Worm (Caenorhabditis elegans) whole organism, L1 larva: Measurements from ENCODE around the gene fipr-28.

Source experiments
- C34B4.2 ChIP-seq: sonication (generic microtip); optimal IDR thresholded peaks from 2 replicates; lab custom pipeline; 2017; ENCODE audit warnings: mild to moderate bottlenecking, missing genetic modification characterization, missing compliant biosample characterization
- aha-1 ChIP-seq: fragments of 150-350 bp; optimal IDR thresholded peaks from 2 replicates; lab custom pipeline; 2014; ENCODE audit warnings: missing biosample characterization, missing genetic modification characterization
- ama-1 ChIP-seq: fragments of 150-350 bp; optimal IDR thresholded peaks from 2 replicates; lab custom pipeline; 2014
- ces-1 ChIP-seq: fragments of 150-350 bp; optimal IDR thresholded peaks from 2 replicates; lab custom pipeline; 2014; ENCODE audit warnings: missing biosample characterization, missing genetic modification reagents, missing genetic modification characterization
- hlh-17 ChIP-seq: fragments of 200-800 bp; sonication (Bioruptor generic); optimal IDR thresholded peaks from 2 replicates; lab custom pipeline; 2018; ENCODE audit warnings: missing genetic modification characterization, mild to moderate bottlenecking, missing compliant biosample characterization, moderate library complexity, borderline replicate concordance
- hlh-4 ChIP-seq: sonication (generic microtip); optimal IDR thresholded peaks from 2 replicates; lab custom pipeline; 2016; ENCODE audit warnings: mild to moderate bottlenecking, missing genetic modification characterization, missing compliant biosample characterization
- lir-3 ChIP-seq: sonication (generic microtip); optimal IDR thresholded peaks from 2 replicates; lab custom pipeline; 2016; ENCODE audit warnings: mild to moderate bottlenecking, missing genetic modification characterization, moderate library complexity, missing compliant biosample characterization; ENCODE audit not compliant: poor library complexity
- mdl-1 ChIP-seq, 2 experiments: fragments of 150-350 bp; optimal IDR thresholded peaks; 2 replicates each; lab custom pipeline; 2014 to 2017; ENCODE audit warnings: missing biosample characterization in 2 of 2, missing genetic modification characterization in 2 of 2, inconsistent platforms in 1 of 2
- pqm-1 ChIP-seq: sonication (generic microtip); optimal IDR thresholded peaks from 3 replicates; lab custom pipeline; 2017; ENCODE audit warnings: missing biosample characterization, missing genetic modification characterization
- snpc-4 ChIP-seq: fragments of 150-350 bp; optimal IDR thresholded peaks from 2 replicates; lab custom pipeline; 2014; ENCODE audit warnings: missing biosample characterization, missing genetic modification characterization
- snu-23 ChIP-seq: sonication (generic microtip); optimal IDR thresholded peaks from 2 replicates; lab custom pipeline; 2016; ENCODE audit warnings: missing genetic modification characterization, missing compliant biosample characterization
- sox-4 ChIP-seq: sonication (generic microtip); optimal IDR thresholded peaks from 2 replicates; lab custom pipeline; 2016; ENCODE audit warnings: missing genetic modification characterization, missing compliant biosample characterization
- sptf-1 ChIP-seq: fragments of 150-350 bp; optimal IDR thresholded peaks from 2 replicates; lab custom pipeline; 2014; ENCODE audit warnings: missing biosample characterization, missing genetic modification characterization

ce11 chrIV:16627676-16628075, at the start of gene fipr-28:
- TF ChIP-seq aha-1 (tag; lab: Kevin White, UChicago) (no peak), lir-3 (no peak), sox-4 (tag; lab: Kevin White, UChicago) (no peak), pqm-1 (tag; lab: Kevin White, UChicago) (no peak), snpc-4 (tag; lab: Kevin White, UChicago) (no peak), snu-23 (no peak), hlh-17 (GFP tag; lab: Kevin White, UChicago) (no peak), hlh-4 (tag; lab: Kevin White, UChicago) (no peak), ama-1 (lab: Kevin White, UChicago) (no peak), ces-1 (GFP tag; lab: Kevin White, UChicago) (no peak), mdl-1 (tag; optimal IDR thresholded peaks at IDR 0.05; lab: Kevin White, UChicago) (no peak), sptf-1 (no peak), C34B4.2 (no peak)
